Worm (Caenorhabditis elegans) whole organism, mixed stage, embryonic: Measurements from ENCODE around the gene F35E8.6.

Experiments
- bed-3 ChIP-seq: fragments of 200-800 bp; sonication (Bioruptor generic); optimal IDR thresholded peaks from 3 replicates; lab custom pipeline; 2018; ENCODE audit warnings: mild to moderate bottlenecking, missing genetic modification characterization, moderate library complexity, missing compliant biosample characterization
- blmp-1 ChIP-seq: fragments of 150-350 bp; optimal IDR thresholded peaks from 2 replicates; lab custom pipeline; 2014; ENCODE audit warnings: missing biosample characterization, missing genetic modification characterization
- ceh-43 ChIP-seq: fragments of 200-800 bp; sonication (Bioruptor generic); optimal IDR thresholded peaks from 2 replicates; lab custom pipeline; 2018; ENCODE audit warnings: mild to moderate bottlenecking, missing genetic modification characterization, moderate library complexity, missing compliant biosample characterization
- mab-5 ChIP-seq: fragments of 150-350 bp; optimal IDR thresholded peaks from 2 replicates; lab custom pipeline; 2014; ENCODE audit warnings: missing biosample characterization, missing genetic modification characterization
- nhr-12 ChIP-seq: fragments of 150-350 bp; optimal IDR thresholded peaks from 2 replicates; lab custom pipeline; 2014; ENCODE audit warnings: missing biosample characterization, missing genetic modification characterization
- pha-4 ChIP-seq: fragments of 150-350 bp; optimal IDR thresholded peaks from 2 replicates; lab custom pipeline; 2018; ENCODE audit warnings: missing biosample characterization, missing genetic modification reagents, missing genetic modification characterization
- sem-2 ChIP-seq: fragments of 200-800 bp; sonication (Bioruptor generic); optimal IDR thresholded peaks from 2 replicates; lab custom pipeline; 2018; ENCODE audit warnings: mild to moderate bottlenecking, missing genetic modification characterization, missing compliant biosample characterization
- snpc-4 ChIP-seq: fragments of 150-350 bp; optimal IDR thresholded peaks from 2 replicates; lab custom pipeline; 2014; ENCODE audit warnings: missing biosample characterization, missing genetic modification characterization
- sptf-1 ChIP-seq: sonication (generic microtip); optimal IDR thresholded peaks from 2 replicates; lab custom pipeline; 2017; ENCODE audit warnings: mild to moderate bottlenecking, missing genetic modification characterization, moderate library complexity, missing compliant biosample characterization
- tbx-8 ChIP-seq: fragments of 200-800 bp; sonication (Bioruptor generic); optimal IDR thresholded peaks from 2 replicates; lab custom pipeline; 2018; ENCODE audit warnings: mild to moderate bottlenecking, missing genetic modification characterization, moderate library complexity, missing compliant biosample characterization

DNA sequence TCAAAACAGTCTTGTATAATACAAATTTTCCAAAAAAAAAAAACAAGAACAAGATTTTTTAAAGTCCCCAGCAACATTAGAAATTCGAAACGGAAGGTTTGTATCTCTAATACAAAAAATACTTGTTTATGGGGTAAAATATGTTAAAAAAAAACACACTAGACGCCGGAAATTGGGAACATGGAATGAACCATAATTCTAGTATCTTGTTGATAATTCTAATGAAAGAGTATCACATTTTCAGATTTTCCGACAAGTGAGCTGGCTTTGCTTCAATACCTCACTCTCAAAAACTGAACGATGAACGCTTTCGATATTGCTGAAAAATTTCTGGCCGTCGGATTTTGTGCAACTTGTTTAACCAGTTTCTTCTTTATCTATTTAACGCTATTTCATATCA, 14.3 kb upstream of the F35E8.6 start, which contains the start of gene str-60:
- TF ChIP-seq ceh-43 (GFP tag; lab: Kevin White, UChicago) (no peak), snpc-4 (no peak), sptf-1 (tag; lab: Kevin White, UChicago) (no peak), blmp-1 (tag; lab: Kevin White, UChicago) (no peak), pha-4 (tag; lab: Kevin White, UChicago) (no peak), nhr-12 (no peak), bed-3 (no peak), sem-2 (no peak), tbx-8 (no peak), mab-5 (tag; lab: Kevin White, UChicago) (no peak)
